Worm (Caenorhabditis elegans) whole organism, late embryonic: ENCODE measurements around the gene B0303.16.

Experiments
- F13H6.1 ChIP-seq: sonication (generic microtip); optimal IDR thresholded peaks from 2 replicates; lab custom pipeline; 2016; ENCODE audit warnings: missing genetic modification characterization, missing compliant biosample characterization
- K02D7.2 ChIP-seq: sonication (generic microtip); optimal IDR thresholded peaks from 2 replicates; lab custom pipeline; 2017; ENCODE audit warnings: mild to moderate bottlenecking, missing genetic modification characterization, missing compliant biosample characterization
- K09A11.1 ChIP-seq: sonication (generic microtip); optimal IDR thresholded peaks from 2 replicates; lab custom pipeline; 2017; ENCODE audit warnings: antibody characterized with exemption, mild to moderate bottlenecking, missing genetic modification characterization, missing compliant biosample characterization; ENCODE audit not compliant: insufficient read depth
- T23F11.4 ChIP-seq: fragments of 200-800 bp; sonication (Bioruptor generic); optimal IDR thresholded peaks from 2 replicates; lab custom pipeline; 2018; ENCODE audit warnings: mild to moderate bottlenecking, missing genetic modification characterization, missing compliant biosample characterization
- ceh-14 ChIP-seq: sonication (generic microtip); optimal IDR thresholded peaks from 2 replicates; lab custom pipeline; 2016; ENCODE audit warnings: missing genotype, missing genetic modification characterization, missing compliant biosample characterization
- ceh-18 ChIP-seq: sonication (generic microtip); optimal IDR thresholded peaks from 2 replicates; lab custom pipeline; 2016; ENCODE audit warnings: missing genetic modification characterization, missing compliant biosample characterization
- ceh-19 ChIP-seq: fragments of 200-800 bp; sonication (Bioruptor generic); optimal IDR thresholded peaks from 2 replicates; lab custom pipeline; 2018; ENCODE audit warnings: mild to moderate bottlenecking, missing genetic modification characterization, missing compliant biosample characterization
- ceh-2 ChIP-seq: sonication (generic microtip); optimal IDR thresholded peaks from 2 replicates; lab custom pipeline; 2016; ENCODE audit warnings: missing genotype, missing genetic modification characterization, missing compliant biosample characterization
- ceh-22 ChIP-seq: sonication (generic microtip); optimal IDR thresholded peaks from 2 replicates; lab custom pipeline; 2017; ENCODE audit warnings: missing biosample characterization, missing genetic modification characterization
- ceh-24 ChIP-seq: sonication (generic microtip); optimal IDR thresholded peaks from 2 replicates; lab custom pipeline; 2016; ENCODE audit warnings: mild to moderate bottlenecking, missing genetic modification characterization, missing compliant biosample characterization
- ceh-30 ChIP-seq: fragments of 150-350 bp; optimal IDR thresholded peaks from 2 replicates; lab custom pipeline; 2014; ENCODE audit warnings: missing biosample characterization, missing genetic modification characterization
- ceh-31 ChIP-seq: sonication (generic microtip); optimal IDR thresholded peaks from 2 replicates; lab custom pipeline; 2016; ENCODE audit warnings: missing genetic modification characterization, missing compliant biosample characterization
- ceh-34 ChIP-seq: sonication (generic microtip); optimal IDR thresholded peaks from 2 replicates; lab custom pipeline; 2016; ENCODE audit warnings: mild to moderate bottlenecking, missing genetic modification characterization, missing compliant biosample characterization
- ceh-9 ChIP-seq: sonication (generic microtip); optimal IDR thresholded peaks from 2 replicates; lab custom pipeline; 2016; ENCODE audit warnings: mild to moderate bottlenecking, missing genetic modification characterization, inconsistent platforms, missing compliant biosample characterization
- che-1 ChIP-seq: sonication (generic microtip); optimal IDR thresholded peaks from 2 replicates; lab custom pipeline; 2016; ENCODE audit warnings: mild to moderate bottlenecking, missing genetic modification characterization, missing compliant biosample characterization
- elt-2 ChIP-seq: sonication (generic microtip); optimal IDR thresholded peaks from 2 replicates; lab custom pipeline; 2016; ENCODE audit warnings: missing genetic modification reagents, missing genetic modification characterization, missing compliant biosample characterization
- fkh-10 ChIP-seq: fragments of 150-350 bp; optimal IDR thresholded peaks from 2 replicates; lab custom pipeline; 2014; ENCODE audit warnings: missing biosample characterization, missing genetic modification reagents, missing genetic modification characterization
- fkh-6 ChIP-seq: sonication (generic microtip); optimal IDR thresholded peaks from 2 replicates; lab custom pipeline; 2016; ENCODE audit warnings: missing genetic modification characterization, missing compliant biosample characterization
- gmeb-2 ChIP-seq: sonication (generic microtip); optimal IDR thresholded peaks from 2 replicates; lab custom pipeline; 2016; ENCODE audit warnings: missing genetic modification characterization, inconsistent platforms, missing compliant biosample characterization
- hlh-30 ChIP-seq: sonication (generic microtip); optimal IDR thresholded peaks from 2 replicates; lab custom pipeline; 2017; ENCODE audit warnings: antibody characterized with exemption, missing genetic modification characterization, missing compliant biosample characterization; ENCODE audit not compliant: insufficient read depth
- lim-6 ChIP-seq: sonication (generic microtip); optimal IDR thresholded peaks from 2 replicates; lab custom pipeline; 2016; ENCODE audit warnings: missing genetic modification characterization, missing compliant biosample characterization
- lin-11 ChIP-seq: fragments of 200-800 bp; sonication (Bioruptor generic); optimal IDR thresholded peaks from 2 replicates; lab custom pipeline; 2018; ENCODE audit warnings: mild to moderate bottlenecking, missing genetic modification characterization, missing compliant biosample characterization
- madf-2 ChIP-seq: sonication (generic microtip); optimal IDR thresholded peaks from 2 replicates; lab custom pipeline; 2017; ENCODE audit warnings: missing genetic modification characterization, missing compliant biosample characterization
- mec-3 ChIP-seq: sonication (generic microtip); optimal IDR thresholded peaks from 2 replicates; lab custom pipeline; 2016; ENCODE audit warnings: borderline replicate concordance, missing genetic modification characterization, missing compliant biosample characterization
- nfya-1 ChIP-seq: sonication (generic microtip); optimal IDR thresholded peaks from 2 replicates; lab custom pipeline; 2017; ENCODE audit warnings: missing genetic modification characterization, mild to moderate bottlenecking, missing compliant biosample characterization, antibody characterized with exemption, moderate library complexity
- npax-4 ChIP-seq: sonication (generic microtip); optimal IDR thresholded peaks from 2 replicates; lab custom pipeline; 2016; ENCODE audit warnings: missing genetic modification characterization, missing compliant biosample characterization
- pat-9 ChIP-seq: fragments of 200-800 bp; sonication (Bioruptor generic); optimal IDR thresholded peaks from 2 replicates; lab custom pipeline; 2018; ENCODE audit warnings: mild to moderate bottlenecking, missing genetic modification characterization, moderate library complexity, missing compliant biosample characterization
- ref-2 ChIP-seq: sonication (generic microtip); optimal IDR thresholded peaks from 2 replicates; lab custom pipeline; 2016; ENCODE audit warnings: missing genetic modification characterization, missing compliant biosample characterization
- sox-2 ChIP-seq: fragments of 200-800 bp; sonication (Bioruptor generic); IDR thresholded peaks from 2 replicates; pipeline ENCODE4 v1.3.6; 2022; ENCODE audit warnings: missing genetic modification reagents, missing genetic modification characterization, missing compliant biosample characterization
- sox-4 ChIP-seq: sonication (generic microtip); optimal IDR thresholded peaks from 2 replicates; lab custom pipeline; 2017; ENCODE audit warnings: mild to moderate bottlenecking, missing genetic modification characterization, inconsistent platforms, missing compliant biosample characterization
- syd-9 ChIP-seq: sonication (generic microtip); optimal IDR thresholded peaks from 2 replicates; lab custom pipeline; 2016; ENCODE audit warnings: mild to moderate bottlenecking, missing genetic modification characterization, moderate library complexity, missing compliant biosample characterization
- tbx-2 ChIP-seq: sonication (generic microtip); optimal IDR thresholded peaks from 2 replicates; lab custom pipeline; 2016; ENCODE audit warnings: missing genetic modification characterization, missing compliant biosample characterization
- ttx-3 ChIP-seq: sonication (generic microtip); optimal IDR thresholded peaks from 2 replicates; lab custom pipeline; 2016; ENCODE audit warnings: missing genetic modification reagents, missing genetic modification characterization, missing compliant biosample characterization
- unc-42 ChIP-seq: sonication (generic microtip); optimal IDR thresholded peaks from 2 replicates; lab custom pipeline; 2016; ENCODE audit warnings: missing genotype, missing genetic modification characterization, missing compliant biosample characterization
- unc-86 ChIP-seq: sonication (generic microtip); optimal IDR thresholded peaks from 2 replicates; lab custom pipeline; 2016; ENCODE audit warnings: missing genetic modification characterization, missing compliant biosample characterization
- ztf-16 ChIP-seq: sonication (generic microtip); optimal IDR thresholded peaks from 2 replicates; lab custom pipeline; 2017; ENCODE audit warnings: missing genetic modification characterization, missing compliant biosample characterization

B0303.16 gene

ce11 chrIII:8716084-8716483, 11.2 kb downstream of the B0303.16 start, which contains the start of gene B0303.14:
Gene B0303.14, minus strand, starts transcription at chrIII:8716184.
- TF ChIP-seq mec-3 (tag; lab: Kevin White, UChicago) (no peak), sox-2 (GFP tag; lab: Robert Waterston, UW) (no peak), lin-11 (tag; lab: Kevin White, UChicago) (no peak), unc-86 (no peak), ceh-30 (tag; lab: Kevin White, UChicago) (no peak), sox-4 (tag; lab: Kevin White, UChicago) (no peak), madf-2 (tag; lab: Kevin White, UChicago) (no peak), nfya-1 (no peak), ceh-18 (tag; lab: Kevin White, UChicago) (no peak), K02D7.2 (tag; lab: Kevin White, UChicago) (no peak), ceh-19 (no peak), tbx-2 (tag; lab: Kevin White, UChicago) (no peak), ceh-2 (no peak), ceh-9 (no peak), che-1 (tag; lab: Kevin White, UChicago) (no peak), fkh-10 (GFP tag; lab: Kevin White, UChicago) (no peak)
- TF ChIP-seq, all 69 proteins: peak for 0

ce11 chrIII:8717231-8717694, 12.4 kb downstream of the B0303.16 start, which contains the start of gene mrpl-11:
Gene mrpl-11, plus strand, starts transcription at chrIII:8717644.
- no peak for TF ChIP-seq lim-6
- no peak for TF ChIP-seq syd-9
- TF ChIP-seq ttx-3: no peak
- TF ChIP-seq ref-2: no peak
- TF ChIP-seq pat-9: no peak
- TF ChIP-seq ceh-24 (tag; lab: Kevin White, UChicago): no peak
- TF ChIP-seq ceh-34 (tag; lab: Kevin White, UChicago): no peak
- no peak for TF ChIP-seq hlh-30 (tag; lab: Kevin White, UChicago)
- TF ChIP-seq fkh-6 (tag; lab: Kevin White, UChicago): no peak
- no peak for TF ChIP-seq ceh-31
- no peak for TF ChIP-seq T23F11.4 (GFP tag; lab: Kevin White, UChicago)
- TF ChIP-seq ztf-16 (tag; lab: Kevin White, UChicago): no peak
- no peak for TF ChIP-seq gmeb-2 (tag; lab: Kevin White, UChicago)
- TF ChIP-seq unc-86: no peak
- no peak for TF ChIP-seq K09A11.1 (tag; lab: Kevin White, UChicago)
- TF ChIP-seq F13H6.1: no peak
- no peak for TF ChIP-seq sox-4 (tag; lab: Kevin White, UChicago)
- TF ChIP-seq tbx-2 (tag; lab: Kevin White, UChicago): no peak
- TF ChIP-seq ceh-18 (tag; lab: Kevin White, UChicago): no peak
- TF ChIP-seq unc-42 (tag; lab: Kevin White, UChicago): no peak

- no peak for TF ChIP-seq ceh-14
- TF ChIP-seq tbx-2 (tag; lab: Kevin White, UChicago): no peak
- no peak for TF ChIP-seq unc-42 (tag; lab: Kevin White, UChicago)
- TF ChIP-seq ceh-22 (tag; lab: Kevin White, UChicago): no peak
- no peak for TF ChIP-seq elt-2
- TF ChIP-seq npax-4: no peak
- TF ChIP-seq ceh-18 (tag; lab: Kevin White, UChicago): no peak
Observed at ce11 chrIII:8718592-8718991, 13.7 kb downstream of the B0303.16 start.

- TF ChIP-seq fkh-10 (GFP tag; lab: Kevin White, UChicago): no peak
- TF ChIP-seq unc-42 (tag; lab: Kevin White, UChicago): no peak
Observed at ce11 chrIII:8719105-8719504, 14.2 kb downstream of the B0303.16 start.
